Fruit fly (Drosophila melanogaster): Measurements from ENCODE around the gene SmB.

Gene SmB

DNA sequence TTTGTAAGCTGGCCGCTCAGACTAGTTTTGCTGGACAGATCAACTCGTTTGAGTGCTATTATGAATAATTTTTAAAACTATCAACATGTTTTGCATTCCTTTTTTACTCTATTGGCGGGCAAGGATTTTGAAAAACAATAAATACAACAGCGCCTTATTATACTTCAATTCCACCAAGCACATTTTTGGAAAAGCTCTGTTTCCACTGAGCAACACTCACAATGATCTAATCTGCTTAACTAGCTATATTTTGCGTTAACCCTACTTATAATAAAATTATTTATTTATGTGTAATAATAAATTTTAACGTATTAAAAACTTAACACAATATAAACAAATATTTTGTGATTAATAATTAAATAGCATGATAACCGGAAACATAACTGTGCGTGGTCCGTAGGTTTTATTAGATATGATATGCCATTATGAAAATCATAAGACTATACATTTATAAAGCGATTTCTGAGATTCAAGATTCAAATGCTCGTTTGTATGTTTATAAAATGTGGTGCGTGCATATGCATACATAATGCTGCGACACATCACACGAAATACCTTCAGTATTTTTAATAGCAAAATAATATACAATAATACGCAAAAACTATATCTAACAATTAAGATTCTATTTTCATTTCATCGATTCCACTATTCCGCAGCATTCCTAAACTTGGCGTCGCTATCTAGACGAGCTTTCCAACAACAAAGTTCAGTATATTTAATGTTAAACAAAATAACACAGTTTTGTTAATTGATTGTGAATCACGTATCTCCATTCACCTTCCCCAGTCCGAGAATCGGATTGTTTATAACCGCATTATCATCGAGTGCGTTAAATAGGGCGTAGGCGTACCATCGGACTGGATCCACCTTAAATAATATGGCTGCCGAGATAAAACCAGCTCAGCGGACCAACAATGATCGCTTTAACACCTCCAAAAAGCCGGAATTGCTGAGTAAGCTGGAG lies 3.5 kb downstream of the SmB start, which contains the start of the genes pie and Wdfy2:
TSS of gene pie (minus strand) at position 138 of the 964 bp plus-strand sequence.
TSS of gene Wdfy2 (plus strand) at position 649 of the 964 bp plus-strand sequence.
- TF ChIP-seq Hr78 (GFP tag; optimal IDR thresholded peaks at IDR 0.05) (peak; percentile 83), dsf (GFP tag; optimal IDR thresholded peaks at IDR 0.05; ENCODE audit: borderline replicate concordance) (no peak), fru (GFP tag; optimal IDR thresholded peaks at IDR 0.05) (no peak), Dif (GFP tag; optimal IDR thresholded peaks at IDR 0.05; ENCODE audit: partially characterized antibody) (no peak), pan (optimal IDR thresholded peaks at IDR 0.05) (no peak), Rel (GFP tag; optimal IDR thresholded peaks at IDR 0.05) (no peak), Rel (tag; optimal IDR thresholded peaks at IDR 0.05) (peak; percentile 95), foxo (GFP tag; optimal IDR thresholded peaks at IDR 0.05) (no peak), Myc (optimal IDR thresholded peaks at IDR 0.05) (no peak), lola (GFP tag; optimal IDR thresholded peaks at IDR 0.05) (peak; percentile 79), Dfd (GFP tag; optimal IDR thresholded peaks at IDR 0.05) (no peak), tai (GFP tag; optimal IDR thresholded peaks at IDR 0.05) (no peak), HLH106 (tag; optimal IDR thresholded peaks at IDR 0.05) (no peak), Jra (GFP tag; optimal IDR thresholded peaks at IDR 0.05) (no peak), brk (GFP tag; optimal IDR thresholded peaks at IDR 0.05) (no peak), h (GFP tag; optimal IDR thresholded peaks at IDR 0.05) (no peak), GATAd (GFP tag; optimal IDR thresholded peaks at IDR 0.05) (no peak), CG32264 (GFP tag; optimal IDR thresholded peaks at IDR 0.05) (no peak), N (GFP tag; optimal IDR thresholded peaks at IDR 0.05) (peak; percentile 99), Hnf4 (GFP tag; optimal IDR thresholded peaks at IDR 0.05) (no peak), OdsH (GFP tag; optimal IDR thresholded peaks at IDR 0.05) (no peak), psq (GFP tag; optimal IDR thresholded peaks at IDR 0.05) (no peak), dl (GFP tag; optimal IDR thresholded peaks at IDR 0.05; ENCODE audit: insufficient read depth in 1 of 2, partially characterized antibody in 2 of 2) (no peak), sv (GFP tag; optimal IDR thresholded peaks at IDR 0.05) (no peak), br (GFP tag; optimal IDR thresholded peaks at IDR 0.05) (no peak), jim (GFP tag; optimal IDR thresholded peaks at IDR 0.05) (no peak), CrebA (GFP tag; optimal IDR thresholded peaks at IDR 0.05; ENCODE audit: borderline replicate concordance) (no peak), woc (GFP tag; optimal IDR thresholded peaks at IDR 0.05) (peak; percentile 41), dmrt93B (GFP tag; optimal IDR thresholded peaks at IDR 0.05) (no peak), Abd-B (GFP tag; optimal IDR thresholded peaks at IDR 0.05) (no peak), Mio (GFP tag; optimal IDR thresholded peaks at IDR 0.05) (no peak), Vsx2 (GFP tag; optimal IDR thresholded peaks at IDR 0.05; ENCODE audit: partially characterized antibody) (no peak), Hr83 (GFP tag; optimal IDR thresholded peaks at IDR 0.05; ENCODE audit: poor library complexity, severe bottlenecking) (no peak)

DNA sequence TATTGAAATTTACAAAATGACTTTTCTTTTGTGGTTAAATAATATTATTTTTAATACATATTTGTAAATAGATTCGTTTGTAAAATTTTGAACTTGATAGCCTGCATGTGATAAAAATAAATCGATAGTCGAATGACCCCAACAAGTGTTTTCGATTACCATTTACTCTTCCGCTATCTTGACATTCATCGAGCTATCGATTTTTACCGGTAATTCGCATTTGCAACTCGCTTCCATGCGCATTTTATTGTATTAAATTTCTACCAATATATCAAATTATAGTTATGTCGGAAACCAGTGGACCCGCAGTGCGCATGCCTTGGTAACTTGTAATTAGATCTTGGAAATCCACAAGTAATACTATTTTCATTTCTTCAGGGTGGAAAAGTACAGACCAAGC lies 7.4 kb downstream of the SmB start, which contains the start of gene RfC3:
TSS of gene RfC3 (plus strand) at position 210 of the 400 bp plus-strand sequence.
- TF ChIP-seq CrebA (GFP tag; optimal IDR thresholded peaks at IDR 0.05; ENCODE audit: borderline replicate concordance) (no peak), Jra (GFP tag; optimal IDR thresholded peaks at IDR 0.05) (no peak), dmrt93B (GFP tag; optimal IDR thresholded peaks at IDR 0.05) (no peak), GATAd (GFP tag; optimal IDR thresholded peaks at IDR 0.05) (no peak), CG9705 (GFP tag; optimal IDR thresholded peaks at IDR 0.05) (no peak), foxo (GFP tag; optimal IDR thresholded peaks at IDR 0.05) (no peak), Mio (GFP tag; optimal IDR thresholded peaks at IDR 0.05) (no peak), pan (optimal IDR thresholded peaks at IDR 0.05) (no peak)

- TF ChIP-seq tai (GFP tag; optimal IDR thresholded peaks at IDR 0.05) (peak; percentile 5), Mio (GFP tag; optimal IDR thresholded peaks at IDR 0.05) (no peak), Hr78 (GFP tag; optimal IDR thresholded peaks at IDR 0.05) (no peak), dsf (GFP tag; optimal IDR thresholded peaks at IDR 0.05; ENCODE audit: borderline replicate concordance) (no peak), Vsx2 (GFP tag; optimal IDR thresholded peaks at IDR 0.05; ENCODE audit: partially characterized antibody) (no peak), sv (GFP tag; optimal IDR thresholded peaks at IDR 0.05) (no peak), rgr (GFP tag; optimal IDR thresholded peaks at IDR 0.05) (no peak), Sp1 (GFP tag; optimal IDR thresholded peaks at IDR 0.05) (peak; percentile 61), OdsH (GFP tag; optimal IDR thresholded peaks at IDR 0.05) (peak; percentile 5), Jra (GFP tag; optimal IDR thresholded peaks at IDR 0.05) (no peak), Dfd (GFP tag; optimal IDR thresholded peaks at IDR 0.05) (no peak), Rel (GFP tag; optimal IDR thresholded peaks at IDR 0.05) (no peak), Rel (tag; optimal IDR thresholded peaks at IDR 0.05) (no peak), CG9705 (GFP tag; optimal IDR thresholded peaks at IDR 0.05) (peak; percentile 44), ey (GFP tag; optimal IDR thresholded peaks at IDR 0.05) (peak; percentile 41), Hr83 (GFP tag; optimal IDR thresholded peaks at IDR 0.05; ENCODE audit: poor library complexity, severe bottlenecking) (peak; percentile 49), HLH106 (tag; optimal IDR thresholded peaks at IDR 0.05) (peak; percentile 75), sage (GFP tag; optimal IDR thresholded peaks at IDR 0.05) (no peak), br (GFP tag; optimal IDR thresholded peaks at IDR 0.05) (no peak), h (GFP tag; optimal IDR thresholded peaks at IDR 0.05) (no peak), Hnf4 (GFP tag; optimal IDR thresholded peaks at IDR 0.05) (peak; percentile 21), woc (GFP tag; optimal IDR thresholded peaks at IDR 0.05) (peak; percentile 53), Myc (optimal IDR thresholded peaks at IDR 0.05) (no peak), foxo (GFP tag; optimal IDR thresholded peaks at IDR 0.05) (no peak), N (GFP tag; optimal IDR thresholded peaks at IDR 0.05) (no peak), dmrt93B (GFP tag; optimal IDR thresholded peaks at IDR 0.05) (no peak), CG32264 (GFP tag; optimal IDR thresholded peaks at IDR 0.05) (peak; percentile 28)
These were observed 12.9 kb downstream of the SmB start, which contains the start of the genes CG5355 and Klp31E for dm6 chr2L:10413251-10414127. Gene CG5355, minus strand, starts transcription at chr2L:10413463. Gene Klp31E, plus strand, starts transcription at chr2L:10414017.

Data from whole organism, wandering third instar larva.